Worm (Caenorhabditis elegans) whole organism, L1 larva: ENCODE data around the gene myo-3.

Experiments
- C04F5.9 ChIP-seq: sonication (generic microtip); optimal IDR thresholded peaks from 2 replicates; lab custom pipeline; 2016; ENCODE audit warnings: missing genetic modification characterization, missing compliant biosample characterization
- aly-2 ChIP-seq: fragments of 150-350 bp; optimal IDR thresholded peaks from 2 replicates; lab custom pipeline; 2014; ENCODE audit warnings: missing biosample characterization, missing genetic modification characterization
- ama-1 ChIP-seq: fragments of 150-350 bp; optimal IDR thresholded peaks from 2 replicates; lab custom pipeline; 2014
- blmp-1 ChIP-seq: fragments of 150-350 bp; optimal IDR thresholded peaks from 2 replicates; lab custom pipeline; 2014; ENCODE audit warnings: missing biosample characterization, missing genetic modification characterization
- ceh-63 ChIP-seq: fragments of 200-800 bp; sonication (Bioruptor generic); optimal IDR thresholded peaks from 2 replicates; lab custom pipeline; 2018; ENCODE audit warnings: mild to moderate bottlenecking, missing genetic modification characterization, missing compliant biosample characterization
- dsc-1 ChIP-seq: sonication (generic microtip); optimal IDR thresholded peaks from 2 replicates; lab custom pipeline; 2016; ENCODE audit warnings: mild to moderate bottlenecking, missing genetic modification characterization, missing compliant biosample characterization
- grh-1 ChIP-seq: fragments of 200-800 bp; sonication (Bioruptor generic); IDR thresholded peaks from 2 replicates; pipeline ENCODE4 v1.3.6; 2022; ENCODE audit warnings: missing genetic modification reagents, missing genetic modification characterization, missing compliant biosample characterization
- hpl-2 ChIP-seq: fragments of 150-350 bp; optimal IDR thresholded peaks from 2 replicates; lab custom pipeline; 2014; ENCODE audit warnings: missing biosample characterization, missing genetic modification reagents, missing genetic modification characterization
- lir-3 ChIP-seq: sonication (generic microtip); optimal IDR thresholded peaks from 2 replicates; lab custom pipeline; 2016; ENCODE audit warnings: mild to moderate bottlenecking, missing genetic modification characterization, moderate library complexity, missing compliant biosample characterization; ENCODE audit not compliant: poor library complexity
- lsy-2 ChIP-seq, 2 experiments: fragments of 150-350 bp; optimal IDR thresholded peaks; 2 replicates each; lab custom pipeline; 2014; ENCODE audit warnings: missing biosample characterization in 2 of 2, missing genetic modification characterization in 2 of 2
- mdl-1 ChIP-seq, 2 experiments: fragments of 150-350 bp; optimal IDR thresholded peaks; 2 replicates each; lab custom pipeline; 2014 to 2017; ENCODE audit warnings: missing biosample characterization in 2 of 2, missing genetic modification characterization in 2 of 2, inconsistent platforms in 1 of 2
- mef-2 ChIP-seq: fragments of 150-350 bp; optimal IDR thresholded peaks from 2 replicates; lab custom pipeline; 2014; ENCODE audit warnings: missing biosample characterization, missing genetic modification characterization
- nhr-19 ChIP-seq: fragments of 200-800 bp; sonication (Bioruptor generic); conservative IDR thresholded peaks from 2 replicates; pipeline ENCODE4 v1.3.6; 2022; ENCODE audit warnings: missing genetic modification characterization, missing compliant biosample characterization
- nhr-237 ChIP-seq: fragments of 150-350 bp; optimal IDR thresholded peaks from 2 replicates; lab custom pipeline; 2014; ENCODE audit warnings: missing biosample characterization, missing genetic modification characterization
- nhr-76 ChIP-seq: sonication (generic microtip); optimal IDR thresholded peaks from 2 replicates; lab custom pipeline; 2017; ENCODE audit warnings: missing biosample characterization, missing genetic modification characterization
- nhr-84 ChIP-seq: sonication (generic microtip); optimal IDR thresholded peaks from 2 replicates; lab custom pipeline; 2017; ENCODE audit warnings: missing biosample characterization, missing genetic modification characterization
- nhr-85 ChIP-seq: sonication (generic microtip); peaks from one replicate; lab custom pipeline; 2016; ENCODE audit warnings: missing genetic modification characterization, inconsistent platforms, missing compliant biosample characterization
- nhr-90 ChIP-seq: sonication (generic microtip); optimal IDR thresholded peaks from 2 replicates; lab custom pipeline; 2016; ENCODE audit warnings: mild to moderate bottlenecking, missing genetic modification characterization, missing compliant biosample characterization; ENCODE audit not compliant: poor library complexity
- snu-23 ChIP-seq: sonication (generic microtip); optimal IDR thresholded peaks from 2 replicates; lab custom pipeline; 2016; ENCODE audit warnings: missing genetic modification characterization, missing compliant biosample characterization
- sox-4 ChIP-seq: sonication (generic microtip); optimal IDR thresholded peaks from 2 replicates; lab custom pipeline; 2016; ENCODE audit warnings: missing genetic modification characterization, missing compliant biosample characterization
- tlp-1 ChIP-seq: fragments of 150-350 bp; optimal IDR thresholded peaks from 2 replicates; lab custom pipeline; 2014; ENCODE audit warnings: missing biosample characterization, missing genetic modification characterization
- unc-62 ChIP-seq: fragments of 150-350 bp; optimal IDR thresholded peaks from 2 replicates; lab custom pipeline; 2014; ENCODE audit warnings: missing biosample characterization, missing genetic modification reagents, missing genetic modification characterization

myo-3 gene

DNA sequence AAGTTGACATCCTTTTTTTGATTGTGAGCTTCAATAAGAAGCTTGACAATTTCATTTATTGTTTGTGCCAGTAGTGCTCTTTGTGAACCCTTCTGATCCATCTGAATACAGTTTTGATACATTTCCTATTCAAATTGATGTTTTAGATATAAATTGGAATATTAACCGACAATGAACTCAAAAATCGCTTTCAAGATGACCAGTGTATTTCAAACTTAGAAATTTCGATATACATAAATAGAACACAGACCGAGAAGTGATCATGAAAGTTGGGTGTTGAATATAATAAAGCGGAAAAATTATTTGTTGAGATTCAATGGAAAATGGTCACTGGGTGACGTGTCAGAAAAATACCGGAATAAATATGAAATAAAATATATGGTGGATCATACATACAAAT, 52.8 kb downstream of the myo-3 start, which contains the start of gene elpc-3:
Gene elpc-3, minus strand, starts transcription at position 101 of the 400 bp plus-strand sequence.
- TF ChIP-seq snu-23: no peak
- no peak for TF ChIP-seq nhr-76 (tag; lab: Kevin White, UChicago)
- no peak for TF ChIP-seq dsc-1

ce11 chrV:12179338-12179737, 54.8 kb downstream of the myo-3 start, which contains the start of gene clec-224:
clec-224 (minus strand) TSS chrV:12179438.
- TF ChIP-seq grh-1 (GFP tag; lab: Robert Waterston, UW) (no peak), lsy-2 (tag; optimal IDR thresholded peaks at IDR 0.05; lab: Kevin White, UChicago) (no peak), tlp-1 (tag; lab: Kevin White, UChicago) (no peak), nhr-237 (no peak), nhr-90 (tag; lab: Kevin White, UChicago) (no peak), nhr-19 (no peak), nhr-85 (tag; lab: Kevin White, UChicago) (no peak), ama-1 (lab: Kevin White, UChicago) (no peak), lir-3 (tag; lab: Kevin White, UChicago) (no peak), nhr-84 (tag; lab: Kevin White, UChicago) (no peak), mdl-1 (tag; optimal IDR thresholded peaks at IDR 0.05; lab: Kevin White, UChicago) (no peak), sox-4 (no peak), unc-62 (GFP tag; lab: Kevin White, UChicago) (no peak), hpl-2 (GFP tag; lab: Kevin White, UChicago) (no peak), blmp-1 (tag; lab: Kevin White, UChicago) (no peak), ceh-63 (GFP tag; lab: Kevin White, UChicago) (no peak), aly-2 (tag; lab: Kevin White, UChicago) (no peak), C04F5.9 (tag; lab: Kevin White, UChicago) (no peak), mef-2 (no peak)
